Worm (Caenorhabditis elegans): Measurements from ENCODE around the gene mboa-2.

mboa-2 gene

DNA sequence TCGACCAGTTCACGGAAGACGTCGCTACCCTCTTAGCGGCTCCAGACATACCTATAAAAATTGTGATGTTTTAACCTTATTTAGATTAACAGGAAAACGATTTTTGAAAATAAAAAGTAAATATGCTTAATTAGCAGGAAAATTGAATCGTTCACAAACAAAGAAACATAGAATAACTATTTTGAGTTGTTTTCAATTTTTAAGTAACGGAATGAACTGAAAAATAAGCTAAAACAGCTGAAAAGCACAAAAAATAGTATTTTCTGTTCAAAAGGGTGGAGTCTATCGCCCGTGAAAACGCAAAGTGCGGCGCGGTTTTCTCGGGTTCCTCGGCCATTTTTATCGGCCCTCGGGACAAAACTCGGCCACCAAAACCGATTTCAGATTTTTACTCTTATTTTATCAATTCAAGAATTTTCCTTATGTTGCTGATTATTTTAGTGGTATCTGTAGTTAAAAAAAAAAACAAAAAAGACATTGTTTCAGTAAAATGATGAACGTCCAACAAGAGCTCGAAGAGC, 1.6 kb upstream of the mboa-2 start, which contains the start of the genes atp-5 and lmtr-3 (continued):
- TF ChIP-seq nhr-28 (tag; optimal IDR thresholded peaks at IDR 0.05) (peak; percentile 69), lin-13 (GFP tag; optimal IDR thresholded peaks at IDR 0.05) (peak; percentile 43), F49E8.2 (tag; optimal IDR thresholded peaks at IDR 0.05; ENCODE audit: borderline replicate concordance) (peak; percentile 9), F10B5.3 (tag; optimal IDR thresholded peaks at IDR 0.05) (no peak), lir-3 (tag; optimal IDR thresholded peaks at IDR 0.05) (no peak), tag-97 (GFP tag; IDR thresholded peaks at IDR 0.05) (0 out of 2 replicates have a peak, but pooled peaks have one; percentile 23), fkh-10 (GFP tag; optimal IDR thresholded peaks at IDR 0.05) (no peak), mes-2 (tag; optimal IDR thresholded peaks at IDR 0.05; ENCODE audit: poor library complexity, severe bottlenecking) (peak; percentile 99), lsy-2 (tag; optimal IDR thresholded peaks at IDR 0.05) (peak in 1 of 2 experiments; percentile 67)

DNA sequence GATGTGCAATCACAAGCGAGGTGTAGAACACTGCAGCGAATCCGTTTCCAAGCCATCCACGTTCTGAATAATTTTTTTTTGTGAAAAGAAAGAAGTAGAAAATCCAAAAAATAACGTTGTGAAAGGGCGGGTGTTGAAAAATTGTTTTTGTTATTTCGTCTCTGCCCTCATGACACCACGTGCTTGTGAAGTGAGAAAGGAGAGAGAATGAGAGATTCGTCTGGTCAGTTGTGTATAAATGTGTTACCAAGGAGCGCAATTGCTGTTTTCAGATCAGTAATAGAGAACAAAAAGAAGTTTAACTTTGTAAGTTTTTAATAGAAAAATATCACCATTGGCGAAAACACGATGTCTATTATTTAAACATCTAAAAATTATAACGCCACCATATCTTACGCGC, 1.0 kb downstream of the mboa-2 start:
- TF ChIP-seq unc-130 (GFP tag; optimal IDR thresholded peaks at IDR 0.05): no peak
- no peak for TF ChIP-seq nhr-41 (GFP tag; IDR thresholded peaks at IDR 0.05)
- TF ChIP-seq rbr-2 (tag; optimal IDR thresholded peaks at IDR 0.05): no peak
- TF ChIP-seq hif-1 (tag; optimal IDR thresholded peaks at IDR 0.05): no peak
- 0 out of 2 replicates have a peak, but pooled peaks have one; percentile 7 for TF ChIP-seq lin-38 (GFP tag; IDR thresholded peaks at IDR 0.05)
- peak; percentile 26 for TF ChIP-seq dve-1 (tag; optimal IDR thresholded peaks at IDR 0.05; ENCODE audit: insufficient read depth)
- peak; percentile 26 for TF ChIP-seq nhr-77 (tag; optimal IDR thresholded peaks at IDR 0.05)
- TF ChIP-seq mes-2 (tag; optimal IDR thresholded peaks at IDR 0.05; ENCODE audit: poor library complexity, severe bottlenecking): peak; percentile 15
- TF ChIP-seq mdl-1 (tag; optimal IDR thresholded peaks at IDR 0.05): peak; percentile 56 to 90
- TF ChIP-seq mep-1 (tag; optimal IDR thresholded peaks at IDR 0.05): peak; percentile 49
- TF ChIP-seq hlh-30 (tag; optimal IDR thresholded peaks at IDR 0.05; ENCODE audit: insufficient read depth): peak; percentile 93
- peak; percentile 49 for TF ChIP-seq hlh-11 (tag; optimal IDR thresholded peaks at IDR 0.05)
- TF ChIP-seq nhr-6 (tag; optimal IDR thresholded peaks at IDR 0.05): peak; percentile 38
- peak; percentile 17 for TF ChIP-seq ama-1 (optimal IDR thresholded peaks at IDR 0.05)
- peak; percentile 37 for TF ChIP-seq aha-1 (tag)
- TF ChIP-seq daf-16 (GFP tag; optimal IDR thresholded peaks at IDR 0.05): peak in 1 of 2 experiments; percentile 51
- no peak for TF ChIP-seq daf-16 (tag; optimal IDR thresholded peaks at IDR 0.05)
- TF ChIP-seq ces-1 (GFP tag; optimal IDR thresholded peaks at IDR 0.05): no peak
- 0 out of 2 replicates have a peak, but pooled peaks have one; percentile 14 for TF ChIP-seq hmg-1.1 (GFP tag; IDR thresholded peaks at IDR 0.05)
- TF ChIP-seq dmd-6 (GFP tag; IDR thresholded peaks at IDR 0.05): peak; percentile 21; the same call in 1 of the 2 replicates
- TF ChIP-seq nhr-28 (tag; optimal IDR thresholded peaks at IDR 0.05): peak; percentile 47
- TF ChIP-seq nhr-11 (tag; optimal IDR thresholded peaks at IDR 0.05): peak; percentile 21
- TF ChIP-seq jun-1 (tag; optimal IDR thresholded peaks at IDR 0.05): no peak
- no peak for TF ChIP-seq dpl-1 (GFP tag; optimal IDR thresholded peaks at IDR 0.05)
- no peak for TF ChIP-seq pqm-1 (tag; optimal IDR thresholded peaks at IDR 0.05)
- peak in 1 of 2 experiments; percentile 33 for TF ChIP-seq lsy-2 (tag; optimal IDR thresholded peaks at IDR 0.05)
- TF ChIP-seq mxl-3 (GFP tag; optimal IDR thresholded peaks at IDR 0.05): peak; percentile 88

DNA sequence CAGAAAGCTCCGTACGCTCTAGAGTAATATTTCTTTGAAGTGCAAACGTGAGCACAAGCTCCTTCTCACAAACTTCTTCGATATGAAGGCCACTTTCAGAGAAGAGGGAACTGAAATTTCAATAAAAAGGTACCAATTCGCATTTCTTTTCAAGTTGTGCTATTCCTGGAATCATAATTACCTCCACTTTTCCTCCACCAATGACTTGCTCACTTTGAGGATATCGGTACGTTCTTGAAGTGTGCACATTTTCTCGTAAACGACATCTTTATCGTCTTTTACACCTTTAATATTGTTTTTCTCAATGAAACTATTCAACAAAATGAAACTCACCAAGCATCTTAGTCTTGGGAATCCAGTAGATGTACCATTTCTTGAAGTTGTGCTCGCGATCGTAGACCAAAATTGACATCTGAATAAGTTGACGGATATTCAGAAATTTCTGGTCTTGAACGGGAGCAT, 3.0 kb downstream of the mboa-2 start, which contains the start of gene scb-1:
Gene scb-1, minus strand, starts transcription at position 412 of the 462 bp plus-strand sequence.
- TF ChIP-seq dmd-6 (GFP tag; IDR thresholded peaks at IDR 0.05): no peak
- no peak for TF ChIP-seq jun-1 (tag; optimal IDR thresholded peaks at IDR 0.05)
- TF ChIP-seq ceh-32 (tag; optimal IDR thresholded peaks at IDR 0.05; ENCODE audit: poor library complexity): no peak
- TF ChIP-seq Y48G9A.11 (GFP tag; IDR thresholded peaks at IDR 0.05): no peak
- TF ChIP-seq dmd-8 (GFP tag; IDR thresholded peaks at IDR 0.05): no peak
- TF ChIP-seq madf-9 (GFP tag; conservative IDR thresholded peaks at IDR 0.05): no peak
- no peak for TF ChIP-seq lsy-2 (tag; optimal IDR thresholded peaks at IDR 0.05)
- no peak for TF ChIP-seq vab-7 (GFP tag; IDR thresholded peaks at IDR 0.05)
- TF ChIP-seq rbr-2 (tag; optimal IDR thresholded peaks at IDR 0.05): peak; percentile 1
- TF ChIP-seq mdt-29 (GFP tag; IDR thresholded peaks at IDR 0.05): 0 out of 2 replicates have a peak, but pooled peaks have one; percentile 20
- TF ChIP-seq ces-1 (GFP tag; optimal IDR thresholded peaks at IDR 0.05): no peak
- peak; percentile 34 for TF ChIP-seq zip-2 (tag; optimal IDR thresholded peaks at IDR 0.05)
- 0 out of 2 replicates have a peak, but pooled peaks have one; percentile 5 for TF ChIP-seq lin-38 (GFP tag; IDR thresholded peaks at IDR 0.05)
- TF ChIP-seq lin-15B (tag; optimal IDR thresholded peaks at IDR 0.05): no peak
- peak; percentile 0 for TF ChIP-seq mep-1 (tag; optimal IDR thresholded peaks at IDR 0.05)
- TF ChIP-seq lin-1 (GFP tag; IDR thresholded peaks at IDR 0.05): no peak
- no peak for TF ChIP-seq hif-1 (tag; optimal IDR thresholded peaks at IDR 0.05)
- TF ChIP-seq nhr-111 (GFP tag; optimal IDR thresholded peaks at IDR 0.05): peak; percentile 38
- no peak for TF ChIP-seq ceh-28 (tag; optimal IDR thresholded peaks at IDR 0.05)
- no peak for TF ChIP-seq nhr-28 (tag; optimal IDR thresholded peaks at IDR 0.05)
- no peak for TF ChIP-seq unc-39 (tag; optimal IDR thresholded peaks at IDR 0.05)
- TF ChIP-seq aha-1 (tag): peak; percentile 52
- no peak for TF ChIP-seq spr-3 (GFP tag; optimal IDR thresholded peaks at IDR 0.05)
